Worm (Caenorhabditis elegans) whole organism, young adult: ENCODE data around the gene C10C5.3.

Source experiments
- B0019.2 ChIP-seq: fragments of 200-800 bp; sonication (Bioruptor generic); conservative IDR thresholded peaks from 2 replicates; pipeline ENCODE4 v1.3.6; 2022; ENCODE audit warnings: missing genetic modification reagents, missing genetic modification characterization, missing compliant biosample characterization
- B0035.1 ChIP-seq: sonication (generic microtip); optimal IDR thresholded peaks from 2 replicates; lab custom pipeline; 2016; ENCODE audit warnings: missing genetic modification characterization, mild to moderate bottlenecking, missing compliant biosample characterization, missing genotype, missing genetic modification reagents
- C06A6.2 ChIP-seq: fragments of 200-800 bp; sonication (Bioruptor generic); conservative IDR thresholded peaks from 2 replicates; pipeline ENCODE4 v1.3.6; 2022; ENCODE audit warnings: missing genetic modification characterization, missing compliant biosample characterization
- C17E4.6 ChIP-seq: fragments of 200-800 bp; sonication (Bioruptor generic); IDR thresholded peaks from 2 replicates; pipeline ENCODE4 v1.3.6; 2022; ENCODE audit warnings: missing genetic modification reagents, missing genetic modification characterization, missing compliant biosample characterization
- F33H1.4 ChIP-seq: fragments of 200-800 bp; sonication (Bioruptor generic); IDR thresholded peaks from 2 replicates; pipeline ENCODE4 v1.3.6; 2022; ENCODE audit warnings: missing genetic modification reagents, missing genetic modification characterization, missing compliant biosample characterization
- F39B2.1 ChIP-seq: fragments of 200-800 bp; sonication (Bioruptor generic); IDR thresholded peaks from 2 replicates; pipeline ENCODE4 v1.3.6; 2022; ENCODE audit warnings: missing genetic modification reagents, missing genetic modification characterization, missing compliant biosample characterization
- F49E8.2 ChIP-seq: sonication (generic microtip); optimal IDR thresholded peaks from 3 replicates; lab custom pipeline; 2017; ENCODE audit warnings: missing genetic modification characterization, mild to moderate bottlenecking, missing compliant biosample characterization, antibody characterized with exemption, moderate library complexity; ENCODE audit not compliant: insufficient read depth
- K12H6.12 ChIP-seq: fragments of 200-800 bp; sonication (Bioruptor generic); optimal IDR thresholded peaks from 2 replicates; lab custom pipeline; 2018; ENCODE audit warnings: mild to moderate bottlenecking, missing genetic modification characterization, missing compliant biosample characterization
- T07F8.4 ChIP-seq: sonication (generic microtip); optimal IDR thresholded peaks from 2 replicates; lab custom pipeline; 2016; ENCODE audit warnings: mild to moderate bottlenecking, missing genetic modification characterization, moderate library complexity, missing compliant biosample characterization
- Y53F4B.3 ChIP-seq: fragments of 200-800 bp; sonication (Bioruptor generic); IDR thresholded peaks from 2 replicates; pipeline ENCODE4 v1.3.6; 2022; ENCODE audit warnings: missing genetic modification reagents, missing genetic modification characterization, missing compliant biosample characterization
- ama-1 ChIP-seq, 3 experiments: fragments of 150-350 bp in 1 of 3; sonication (generic microtip) in 2 of 3; optimal IDR thresholded peaks; 2 replicates each; lab custom pipeline; 2014 to 2018; ENCODE audit warnings: missing biosample characterization in 2 of 3, missing genetic modification characterization in 2 of 3, missing genetic modification reagents in 2 of 3
- atf-7 ChIP-seq: sonication (generic microtip); optimal IDR thresholded peaks from 2 replicates; lab custom pipeline; 2017; ENCODE audit warnings: mild to moderate bottlenecking, missing genetic modification characterization, missing compliant biosample characterization
- athp-1 ChIP-seq: sonication (generic microtip); optimal IDR thresholded peaks from 2 replicates; lab custom pipeline; 2017; ENCODE audit warnings: mild to moderate bottlenecking, missing genetic modification characterization, missing compliant biosample characterization
- attf-3 ChIP-seq: fragments of 200-800 bp; sonication (Bioruptor generic); conservative IDR thresholded peaks from 2 replicates; pipeline ENCODE4 v1.3.6; 2022; ENCODE audit warnings: missing genetic modification reagents, missing genetic modification characterization, missing compliant biosample characterization
- attf-6 ChIP-seq: fragments of 200-800 bp; sonication (Bioruptor generic); IDR thresholded peaks from 2 replicates; pipeline ENCODE4 v1.3.6; 2022; ENCODE audit warnings: missing genetic modification reagents, missing genetic modification characterization, missing compliant biosample characterization
- bed-1 ChIP-seq: fragments of 200-800 bp; sonication (Bioruptor generic); IDR thresholded peaks from 2 replicates; pipeline ENCODE4 v1.3.6; 2022; ENCODE audit warnings: missing genetic modification reagents, missing genetic modification characterization, missing compliant biosample characterization
- cebp-1 ChIP-seq, 2 experiments: fragments of 200-800 bp in 1 of 2; sonication (Bioruptor generic) in 1 of 2; sonication (generic microtip) in 1 of 2; IDR thresholded peaks in 1 of 2; optimal IDR thresholded peaks in 1 of 2; 2 replicates each; pipeline versions ENCODE4 v1.3.6 to Lab custom; 2017 to 2022; ENCODE audit warnings: missing compliant biosample characterization in 2 of 2, missing genetic modification characterization in 2 of 2, mild to moderate bottlenecking in 1 of 2, missing genetic modification reagents in 1 of 2, moderate library complexity in 1 of 2
- die-1 ChIP-seq: sonication (generic microtip); optimal IDR thresholded peaks from 2 replicates; lab custom pipeline; 2016; ENCODE audit warnings: missing genotype, mild to moderate bottlenecking, missing genetic modification characterization, missing compliant biosample characterization
- egl-44 ChIP-seq: fragments of 200-800 bp; sonication (Bioruptor generic); IDR thresholded peaks from 2 replicates; pipeline ENCODE4 v1.3.6; 2022; ENCODE audit warnings: missing genetic modification reagents, missing genetic modification characterization, missing compliant biosample characterization
- ets-4 ChIP-seq: fragments of 200-800 bp; sonication (Bioruptor generic); optimal IDR thresholded peaks from 2 replicates; lab custom pipeline; 2018; ENCODE audit warnings: mild to moderate bottlenecking, missing genetic modification characterization, missing compliant biosample characterization
- hlh-12 ChIP-seq: sonication (generic microtip); optimal IDR thresholded peaks from 2 replicates; lab custom pipeline; 2016; ENCODE audit warnings: missing genetic modification characterization, missing compliant biosample characterization
- hsf-1 ChIP-seq: fragments of 200-800 bp; sonication (Bioruptor generic); IDR thresholded peaks from 2 replicates; pipeline ENCODE4 v1.3.6; 2022; ENCODE audit warnings: missing genetic modification reagents, missing genetic modification characterization, missing compliant biosample characterization
- let-526 ChIP-seq: fragments of 200-800 bp; sonication (Bioruptor generic); IDR thresholded peaks from 2 replicates; pipeline ENCODE4 v1.3.6; 2022; ENCODE audit warnings: missing genetic modification reagents, missing genetic modification characterization, missing compliant biosample characterization
- lin-26 ChIP-seq: fragments of 200-800 bp; sonication (Bioruptor generic); IDR thresholded peaks from 2 replicates; pipeline ENCODE4 v1.3.6; 2022; ENCODE audit warnings: missing genetic modification reagents, missing genetic modification characterization, missing compliant biosample characterization
- lsl-1 ChIP-seq: fragments of 200-800 bp; sonication (Bioruptor generic); optimal IDR thresholded peaks from 2 replicates; lab custom pipeline; 2018; ENCODE audit warnings: mild to moderate bottlenecking, missing genetic modification characterization, moderate library complexity, missing compliant biosample characterization
- madf-10 ChIP-seq: sonication (generic microtip); optimal IDR thresholded peaks from 2 replicates; lab custom pipeline; 2016; ENCODE audit warnings: mild to moderate bottlenecking, missing genetic modification characterization, missing compliant biosample characterization
- nhr-90 ChIP-seq: sonication (generic microtip); optimal IDR thresholded peaks from 2 replicates; lab custom pipeline; 2016; ENCODE audit warnings: missing genotype, mild to moderate bottlenecking, missing genetic modification characterization, missing compliant biosample characterization
- pbrm-1 ChIP-seq: fragments of 200-800 bp; sonication (Bioruptor generic); IDR thresholded peaks from 2 replicates; pipeline ENCODE4 v1.3.6; 2022; ENCODE audit warnings: missing genetic modification reagents, missing genetic modification characterization, missing compliant biosample characterization
- rcor-1 ChIP-seq: fragments of 200-800 bp; sonication (Bioruptor generic); IDR thresholded peaks from 2 replicates; pipeline ENCODE4 v1.3.6; 2022; ENCODE audit warnings: missing genetic modification reagents, missing genetic modification characterization, missing compliant biosample characterization
- rec-8 ChIP-seq, 2 experiments: sonication (generic microtip); optimal IDR thresholded peaks; 2 replicates each; lab custom pipeline; 2016; ENCODE audit warnings: mild to moderate bottlenecking in 2 of 2, missing genetic modification characterization in 2 of 2, missing genetic modification reagents in 2 of 2, missing genotype in 2 of 2, missing biosample characterization in 1 of 2, missing compliant biosample characterization in 1 of 2, moderate library complexity in 1 of 2
- repo-1 ChIP-seq: sonication (generic microtip); optimal IDR thresholded peaks from 2 replicates; lab custom pipeline; 2017; ENCODE audit warnings: mild to moderate bottlenecking, missing genetic modification characterization, missing compliant biosample characterization
- sptf-2 ChIP-seq: fragments of 200-800 bp; sonication (Bioruptor generic); optimal IDR thresholded peaks from 2 replicates; lab custom pipeline; 2018; ENCODE audit warnings: mild to moderate bottlenecking, missing genetic modification characterization, missing compliant biosample characterization
- tbp1 ChIP-seq: fragments of 200-800 bp; sonication (Bioruptor generic); optimal IDR thresholded peaks from 2 replicates; lab custom pipeline; 2018; ENCODE audit warnings: mild to moderate bottlenecking, missing genetic modification characterization, missing compliant biosample characterization
- zim-3 ChIP-seq: sonication (generic microtip); optimal IDR thresholded peaks from 2 replicates; lab custom pipeline; 2017; ENCODE audit warnings: mild to moderate bottlenecking, missing genetic modification characterization, moderate library complexity, missing compliant biosample characterization
- ztf-18 ChIP-seq: sonication (generic microtip); optimal IDR thresholded peaks from 2 replicates; lab custom pipeline; 2016; ENCODE audit warnings: missing genotype, mild to moderate bottlenecking, missing genetic modification characterization, missing compliant biosample characterization
- ztf-22 ChIP-seq: fragments of 200-800 bp; sonication (Bioruptor generic); optimal IDR thresholded peaks from 2 replicates; lab custom pipeline; 2018; ENCODE audit warnings: mild to moderate bottlenecking, missing genetic modification characterization, moderate library complexity, missing compliant biosample characterization
- ztf-25 ChIP-seq: fragments of 200-800 bp; sonication (Bioruptor generic); IDR thresholded peaks from 2 replicates; pipeline ENCODE4 v1.3.6; 2022; ENCODE audit warnings: missing genetic modification reagents, missing genetic modification characterization, missing compliant biosample characterization
- ztf-26 ChIP-seq: sonication (generic microtip); optimal IDR thresholded peaks from 2 replicates; lab custom pipeline; 2017; ENCODE audit warnings: missing genetic modification characterization, missing compliant biosample characterization
- ztf-28 ChIP-seq: fragments of 200-800 bp; sonication (Bioruptor generic); IDR thresholded peaks from 2 replicates; pipeline ENCODE4 v1.3.6; 2022; ENCODE audit warnings: missing genetic modification reagents, missing genetic modification characterization, missing compliant biosample characterization
- ztf-6 ChIP-seq: fragments of 200-800 bp; sonication (Bioruptor generic); IDR thresholded peaks from 2 replicates; pipeline ENCODE4 v1.3.6; 2022; ENCODE audit warnings: missing genetic modification reagents, missing genetic modification characterization, missing compliant biosample characterization

Gene C10C5.3

DNA sequence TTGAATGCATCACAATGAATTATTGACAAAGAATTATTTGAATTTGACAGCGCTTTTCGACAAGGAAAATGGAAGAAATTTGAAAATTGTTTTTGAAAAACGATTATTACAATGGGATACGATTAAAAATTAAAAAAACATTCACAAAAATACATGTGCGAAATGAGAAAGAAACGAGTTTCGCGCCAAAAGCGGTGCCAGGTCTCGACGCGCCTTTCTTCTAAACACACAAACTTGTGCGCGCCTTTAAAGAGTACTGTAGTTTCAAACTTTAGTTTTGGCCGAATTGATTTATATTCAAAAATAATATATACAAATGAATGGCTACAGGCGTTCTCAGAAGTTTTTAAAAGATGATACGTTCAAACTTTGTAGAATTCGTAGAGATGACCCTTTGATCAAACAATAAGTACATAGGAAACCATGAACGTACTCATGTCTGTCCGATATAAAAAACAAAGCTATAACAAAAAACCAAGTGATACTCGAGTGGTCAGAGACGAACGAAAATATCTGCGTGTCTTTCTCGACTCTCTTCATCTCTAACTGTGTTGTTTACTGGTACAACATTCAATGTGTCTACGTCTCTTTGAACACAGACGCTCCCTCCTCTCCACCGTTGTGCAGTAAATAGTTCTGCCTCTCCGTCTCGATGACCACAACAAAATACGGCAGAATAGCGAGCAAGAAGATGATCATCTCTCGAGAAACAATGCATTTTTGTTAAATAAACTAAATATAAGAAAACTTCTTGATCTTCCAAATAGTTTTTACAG lies 6.6 kb upstream of the C10C5.3 start (continued):
- no peak for TF ChIP-seq die-1 (tag; lab: Kevin White, UChicago)
- no peak for TF ChIP-seq ztf-18 (tag; lab: Kevin White, UChicago)
- no peak for TF ChIP-seq C17E4.6 (GFP tag; lab: Robert Waterston, UW)
- no peak for TF ChIP-seq cebp-1 (GFP tag; IDR thresholded peaks at IDR 0.05; lab: Robert Waterston, UW)
- TF ChIP-seq cebp-1 (tag; optimal IDR thresholded peaks at IDR 0.05; lab: Kevin White, UChicago) = no peak
- no peak for TF ChIP-seq ztf-26 (tag; lab: Kevin White, UChicago)
- no peak for TF ChIP-seq ztf-22 (GFP tag; lab: Kevin White, UChicago)
- no peak for TF ChIP-seq ztf-28 (GFP tag; lab: Robert Waterston, UW)
- no peak for TF ChIP-seq let-526 (GFP tag; lab: Robert Waterston, UW)
- TF ChIP-seq egl-44 = no peak
- no peak for TF ChIP-seq lin-26 (GFP tag; lab: Robert Waterston, UW)
- TF ChIP-seq T07F8.4 (tag; lab: Kevin White, UChicago) = no peak
- 0 out of 2 replicates have a peak, but pooled peaks have one; percentile 22 for TF ChIP-seq attf-6
- TF ChIP-seq madf-10 (tag; lab: Kevin White, UChicago) = no peak
- TF ChIP-seq athp-1 (tag; lab: Kevin White, UChicago) = no peak
- TF ChIP-seq lsl-1 (GFP tag; lab: Kevin White, UChicago) = peak; percentile 90
- TF ChIP-seq attf-3 (GFP tag; lab: Robert Waterston, UW) = no peak
- no peak for TF ChIP-seq K12H6.12 (tag; lab: Kevin White, UChicago)
- TF ChIP-seq repo-1 (tag; lab: Kevin White, UChicago) = no peak
- TF ChIP-seq F33H1.4 (GFP tag; lab: Robert Waterston, UW) = peak; percentile 90
- TF ChIP-seq rcor-1 = no peak
- TF ChIP-seq sptf-2 (GFP tag; lab: Kevin White, UChicago) = no peak
- no peak for TF ChIP-seq C06A6.2 (GFP tag; lab: Robert Waterston, UW)
- peak; percentile 42 for TF ChIP-seq F49E8.2 (tag; lab: Kevin White, UChicago)
- TF ChIP-seq tbp1 (GFP tag; lab: Kevin White, UChicago) = peak; percentile 13
- no peak for TF ChIP-seq nhr-90
- no peak for TF ChIP-seq B0035.1
- no peak for TF ChIP-seq ztf-6
- no peak for TF ChIP-seq Y53F4B.3
- no peak for TF ChIP-seq rec-8 (tag; optimal IDR thresholded peaks at IDR 0.05; lab: Kevin White, UChicago)
- no peak for TF ChIP-seq F39B2.1 (GFP tag; lab: Robert Waterston, UW)
- no peak for TF ChIP-seq hlh-12 (tag; lab: Kevin White, UChicago)
- TF ChIP-seq ztf-25 (GFP tag; lab: Robert Waterston, UW) = no peak
- TF ChIP-seq pbrm-1 (GFP tag; lab: Robert Waterston, UW) = no peak
- TF ChIP-seq atf-7 (tag; lab: Kevin White, UChicago) = no peak
- TF ChIP-seq B0019.2 = peak; percentile 20; the same call in 1 of the 2 replicates
- no peak for TF ChIP-seq ama-1 (optimal IDR thresholded peaks at IDR 0.05; lab: Kevin White, UChicago)
- TF ChIP-seq ama-1 (GFP tag; optimal IDR thresholded peaks at IDR 0.05; lab: Kevin White, UChicago) = no peak
- no peak for TF ChIP-seq bed-1 (GFP tag; lab: Robert Waterston, UW)
- TF ChIP-seq zim-3 (tag; lab: Kevin White, UChicago) = no peak
- 0 out of 2 replicates have a peak, but pooled peaks have one; percentile 16 for TF ChIP-seq hsf-1 (GFP tag; lab: Robert Waterston, UW)
- no peak for TF ChIP-seq ets-4
